Worm (Caenorhabditis elegans) whole organism, midembryonic: Measurements from ENCODE around the gene set-2.

Source experiments
- T22C8.4 ChIP-seq: fragments of 200-800 bp; sonication (Bioruptor generic); IDR thresholded peaks from 2 replicates; pipeline ENCODE4 v1.3.6; 2022; ENCODE audit warnings: missing genetic modification characterization, missing compliant biosample characterization
- cog-1 ChIP-seq: sonication (generic microtip); optimal IDR thresholded peaks from 2 replicates; lab custom pipeline; 2016; ENCODE audit warnings: missing genetic modification characterization, missing compliant biosample characterization
- flt-1 ChIP-seq: fragments of 200-800 bp; sonication (Bioruptor generic); IDR thresholded peaks from 2 replicates; pipeline ENCODE4 v1.3.6; 2022; ENCODE audit warnings: missing genetic modification characterization, missing compliant biosample characterization
- klf-2 ChIP-seq: fragments of 200-800 bp; sonication (Bioruptor generic); conservative IDR thresholded peaks from 2 replicates; pipeline ENCODE4 v1.3.6; 2022; ENCODE audit warnings: missing genetic modification reagents, missing genetic modification characterization, missing compliant biosample characterization
- med-1 ChIP-seq: sonication (generic microtip); optimal IDR thresholded peaks from 2 replicates; lab custom pipeline; 2017; ENCODE audit warnings: missing genetic modification characterization, mild to moderate bottlenecking, missing compliant biosample characterization, antibody characterized with exemption, missing genetic modification reagents; ENCODE audit not compliant: insufficient read depth
- ref-1 ChIP-seq: fragments of 200-800 bp; sonication (Bioruptor generic); conservative IDR thresholded peaks from 2 replicates; pipeline ENCODE4 v1.3.6; 2022; ENCODE audit warnings: missing genetic modification reagents, missing genetic modification characterization, missing compliant biosample characterization
- tab-1 ChIP-seq: fragments of 200-800 bp; sonication (Bioruptor generic); IDR thresholded peaks from 2 replicates; pipeline ENCODE4 v1.3.6; 2022; ENCODE audit warnings: missing genetic modification characterization, missing compliant biosample characterization
- ztf-23 ChIP-seq: fragments of 200-800 bp; sonication (Bioruptor generic); IDR thresholded peaks from 2 replicates; pipeline ENCODE4 v1.3.6; 2022; ENCODE audit warnings: missing genetic modification reagents, missing genetic modification characterization, missing compliant biosample characterization
- ztf-29 ChIP-seq: fragments of 200-800 bp; sonication (Bioruptor generic); IDR thresholded peaks from 2 replicates; pipeline ENCODE4 v1.3.6; 2022; ENCODE audit warnings: missing genetic modification reagents, missing genetic modification characterization, missing compliant biosample characterization

set-2 gene

DNA sequence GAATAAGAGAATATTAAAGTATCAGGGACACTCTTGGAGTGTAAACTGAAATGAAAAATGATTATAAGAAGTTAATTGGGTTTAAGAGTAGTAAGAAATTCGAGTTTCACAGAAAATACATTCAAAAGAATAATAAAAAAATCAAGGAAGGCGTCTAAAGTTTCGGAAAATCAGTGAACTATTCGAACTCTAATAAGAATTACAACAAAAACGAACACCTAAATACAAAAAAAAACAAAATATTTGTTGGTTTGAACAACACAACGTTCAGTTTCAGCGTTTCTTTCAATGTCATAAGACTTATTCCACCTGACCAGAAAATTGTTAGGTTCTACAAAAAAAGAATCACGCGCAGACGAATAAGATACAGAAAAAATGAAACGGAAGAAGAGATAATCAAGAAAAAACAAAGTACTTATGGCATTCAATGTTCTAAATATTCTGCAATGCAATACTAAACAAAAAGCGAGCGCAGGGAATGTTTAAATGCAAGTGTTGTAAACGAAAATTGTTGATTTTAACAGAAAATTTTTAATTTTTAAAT lies 30.9 kb downstream of the set-2 start, which contains the start of gene nhl-2:
Gene nhl-2 (minus strand): TSS at position 51 of the 544 bp plus-strand sequence.
- TF ChIP-seq ztf-29 (GFP tag; lab: Robert Waterston, UW) (no peak), flt-1 (no peak), ref-1 (GFP tag; lab: Robert Waterston, UW) (no peak), klf-2 (no peak), med-1 (GFP tag; lab: Kevin White, UChicago) (no peak), T22C8.4 (no peak), ztf-23 (no peak), cog-1 (tag; lab: Kevin White, UChicago) (no peak), tab-1 (GFP tag; lab: Robert Waterston, UW) (no peak)

DNA sequence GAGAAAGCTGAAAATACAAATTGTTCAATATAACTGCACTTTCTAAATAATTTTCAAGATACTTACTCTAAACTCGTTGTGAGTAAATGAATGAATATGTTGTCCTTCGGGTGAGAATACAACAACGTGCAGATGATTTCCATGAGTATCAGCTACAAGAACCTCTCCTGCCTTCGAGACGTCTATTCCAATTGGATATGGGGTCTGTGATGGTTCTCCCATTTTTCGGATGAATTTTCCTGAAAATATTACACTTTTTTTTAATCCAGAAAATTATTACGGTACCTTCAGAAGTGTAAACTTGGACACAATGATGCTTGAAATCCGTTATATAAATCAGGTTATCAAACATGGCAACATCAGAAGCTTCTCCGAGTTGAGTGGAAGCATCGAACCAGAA lies 34.7 kb downstream of the set-2 start:
- TF ChIP-seq cog-1 (tag; lab: Kevin White, UChicago) (no peak), klf-2 (no peak), tab-1 (GFP tag; lab: Robert Waterston, UW) (no peak), ztf-29 (GFP tag; lab: Robert Waterston, UW) (no peak), T22C8.4 (no peak), ref-1 (GFP tag; lab: Robert Waterston, UW) (no peak), ztf-23 (no peak), flt-1 (no peak), med-1 (GFP tag; lab: Kevin White, UChicago) (no peak)

DNA sequence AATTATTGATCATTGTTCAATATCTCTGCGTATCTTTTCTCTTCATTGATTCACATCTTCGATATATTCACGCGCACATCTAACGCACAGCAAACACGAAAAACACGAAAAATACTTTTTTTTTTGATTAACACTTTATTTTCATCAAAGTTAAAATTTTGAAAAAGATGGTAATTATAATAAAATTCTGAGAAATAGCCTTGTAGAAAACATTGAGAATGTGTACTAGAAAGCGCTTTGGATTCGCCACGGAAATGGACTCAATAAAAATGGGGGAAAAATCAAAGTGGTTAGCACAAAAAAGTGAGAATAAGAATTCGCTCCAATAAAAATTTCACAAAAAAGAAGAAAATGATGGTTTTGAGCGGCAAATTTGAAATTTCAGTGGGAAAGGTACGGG lies 36.5 kb downstream of the set-2 start, which contains the start of gene F26F4.6:
Gene F26F4.6 (minus strand): TSS at position 101 of the 400 bp plus-strand sequence.
- no peak for TF ChIP-seq med-1 (GFP tag; lab: Kevin White, UChicago)
- TF ChIP-seq cog-1 (tag; lab: Kevin White, UChicago) = no peak
- TF ChIP-seq T22C8.4 = no peak
- TF ChIP-seq ref-1 (GFP tag; lab: Robert Waterston, UW) = no peak

DNA sequence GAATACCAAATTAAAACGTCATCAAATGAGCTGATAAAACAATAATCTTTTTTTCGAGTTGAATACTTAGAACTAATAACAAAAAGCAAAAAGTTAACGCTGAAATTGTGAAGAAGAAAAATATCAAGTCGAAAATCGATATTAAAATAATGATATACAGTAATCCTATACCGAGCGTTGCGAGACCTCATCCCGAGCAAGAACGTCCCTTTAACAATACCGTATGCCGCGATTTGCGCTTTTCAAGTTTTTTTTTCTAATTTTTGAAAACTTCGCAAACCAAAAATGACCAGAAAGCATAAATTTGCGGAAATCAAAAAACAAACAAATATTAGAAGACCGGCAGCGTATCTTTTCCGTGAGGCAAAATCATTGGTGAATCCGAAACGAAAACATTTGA lies 39.0 kb downstream of the set-2 start, which contains the start of gene F26F4.5:
Gene F26F4.5 (minus strand): TSS at position 256 of the 400 bp plus-strand sequence.
- TF ChIP-seq ztf-29 (GFP tag; lab: Robert Waterston, UW) (no peak), cog-1 (tag; lab: Kevin White, UChicago) (no peak), med-1 (GFP tag; lab: Kevin White, UChicago) (no peak), T22C8.4 (no peak), ztf-23 (no peak), klf-2 (no peak), flt-1 (no peak), ref-1 (GFP tag; lab: Robert Waterston, UW) (no peak), tab-1 (GFP tag; lab: Robert Waterston, UW) (no peak)

DNA sequence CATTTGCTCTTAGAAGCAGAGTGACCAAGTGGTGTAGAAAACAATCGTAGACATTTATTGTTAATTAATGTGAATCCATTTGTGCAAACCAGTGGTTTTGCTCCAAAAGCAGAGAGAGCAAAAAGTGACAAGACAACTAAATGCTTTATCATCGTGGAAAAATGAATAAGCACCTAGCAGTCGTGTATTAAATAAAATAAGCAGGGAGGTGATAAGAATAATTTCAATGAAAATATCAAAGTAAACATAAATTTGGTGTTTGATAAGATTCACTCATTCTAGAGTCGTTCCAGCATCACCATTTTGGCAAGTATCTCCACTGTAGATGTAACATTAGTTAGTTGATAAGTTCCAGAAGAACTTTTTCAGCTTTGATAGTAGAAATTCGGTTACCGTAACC lies 42.7 kb downstream of the set-2 start, which contains the start of gene clec-6:
Gene clec-6 (minus strand): TSS at position 154 of the 400 bp plus-strand sequence.
- no peak for TF ChIP-seq klf-2
- TF ChIP-seq ref-1 (GFP tag; lab: Robert Waterston, UW) = no peak
- TF ChIP-seq T22C8.4 = no peak
- TF ChIP-seq cog-1 (tag; lab: Kevin White, UChicago) = no peak
- TF ChIP-seq tab-1 (GFP tag; lab: Robert Waterston, UW) = no peak
- no peak for TF ChIP-seq med-1 (GFP tag; lab: Kevin White, UChicago)
- no peak for TF ChIP-seq ztf-23
- TF ChIP-seq flt-1 = no peak

DNA sequence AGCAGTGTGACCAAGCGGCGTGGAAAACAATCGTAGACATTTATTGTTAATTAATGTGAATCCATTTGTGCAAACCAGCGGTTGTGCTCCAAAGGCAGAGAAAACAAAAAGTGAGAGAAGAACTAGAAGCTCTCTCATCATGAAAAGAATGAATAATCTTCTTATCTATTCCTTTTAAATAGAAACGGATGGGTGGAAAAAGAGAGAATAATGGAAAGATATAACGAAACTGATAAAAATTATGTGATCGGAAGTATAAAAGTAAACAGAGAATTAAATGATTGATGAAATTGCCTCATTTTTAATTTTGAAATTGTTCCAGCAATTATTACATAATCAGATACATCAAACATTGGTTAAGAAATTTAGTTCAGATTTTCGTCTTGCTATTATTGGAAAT lies 46.6 kb downstream of the set-2 start, which contains the start of gene clec-5:
Gene clec-5 (minus strand): TSS at position 178 of the 400 bp plus-strand sequence.
- TF ChIP-seq klf-2 (no peak), med-1 (GFP tag; lab: Kevin White, UChicago) (no peak), ztf-23 (no peak), ref-1 (GFP tag; lab: Robert Waterston, UW) (no peak), cog-1 (tag; lab: Kevin White, UChicago) (no peak), tab-1 (GFP tag; lab: Robert Waterston, UW) (no peak), T22C8.4 (no peak), ztf-29 (GFP tag; lab: Robert Waterston, UW) (no peak), flt-1 (no peak)

DNA sequence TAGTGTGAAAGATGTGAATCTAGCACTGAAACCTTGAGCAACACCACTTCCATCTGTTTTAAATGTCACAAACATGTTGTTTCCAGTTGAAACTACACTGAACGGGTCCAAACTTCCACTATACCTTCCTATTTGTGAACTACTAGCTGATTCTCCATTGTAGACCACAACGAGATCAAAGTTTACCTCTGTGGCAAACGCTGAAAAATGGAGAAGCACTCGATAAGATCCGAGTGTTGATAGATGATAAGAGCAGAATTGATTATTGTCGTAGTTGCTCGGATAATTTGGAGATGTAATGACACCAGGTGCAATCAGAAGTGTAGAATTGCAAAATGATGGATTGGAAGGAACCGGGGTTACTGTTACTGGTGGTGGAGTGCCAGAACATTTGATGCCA lies 48.0 kb downstream of the set-2 start:
- no peak for TF ChIP-seq med-1 (GFP tag; lab: Kevin White, UChicago)
- no peak for TF ChIP-seq ztf-23
- TF ChIP-seq ref-1 (GFP tag; lab: Robert Waterston, UW) = no peak
- no peak for TF ChIP-seq cog-1 (tag; lab: Kevin White, UChicago)
- TF ChIP-seq tab-1 (GFP tag; lab: Robert Waterston, UW) = no peak
- TF ChIP-seq T22C8.4 = no peak
- no peak for TF ChIP-seq flt-1

DNA sequence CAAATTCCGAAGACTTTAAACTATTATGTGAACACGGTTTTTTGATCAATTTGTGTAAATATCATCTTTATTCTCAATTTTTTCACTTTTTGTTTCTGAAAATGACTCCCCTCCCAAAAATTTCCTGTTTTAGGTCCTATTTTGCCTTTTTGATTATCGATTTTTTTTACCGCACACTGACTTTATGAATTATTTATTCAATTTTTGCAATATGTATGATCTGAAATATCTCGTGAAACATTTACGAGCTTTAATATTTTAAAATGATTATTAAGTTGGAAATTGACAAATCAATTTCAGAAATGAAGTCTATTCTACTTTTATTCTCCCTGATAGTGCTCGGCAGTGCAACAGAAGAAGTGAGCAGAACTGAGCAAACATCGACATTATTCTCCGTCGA lies 50.6 kb downstream of the set-2 start, which contains the start of gene C35D10.1:
Gene C35D10.1 (plus strand): TSS at position 301 of the 400 bp plus-strand sequence.
- TF ChIP-seq ref-1 (GFP tag; lab: Robert Waterston, UW) (no peak), cog-1 (tag; lab: Kevin White, UChicago) (no peak), ztf-23 (no peak), tab-1 (GFP tag; lab: Robert Waterston, UW) (no peak), klf-2 (no peak), flt-1 (no peak), med-1 (GFP tag; lab: Kevin White, UChicago) (no peak), ztf-29 (GFP tag; lab: Robert Waterston, UW) (no peak)

DNA sequence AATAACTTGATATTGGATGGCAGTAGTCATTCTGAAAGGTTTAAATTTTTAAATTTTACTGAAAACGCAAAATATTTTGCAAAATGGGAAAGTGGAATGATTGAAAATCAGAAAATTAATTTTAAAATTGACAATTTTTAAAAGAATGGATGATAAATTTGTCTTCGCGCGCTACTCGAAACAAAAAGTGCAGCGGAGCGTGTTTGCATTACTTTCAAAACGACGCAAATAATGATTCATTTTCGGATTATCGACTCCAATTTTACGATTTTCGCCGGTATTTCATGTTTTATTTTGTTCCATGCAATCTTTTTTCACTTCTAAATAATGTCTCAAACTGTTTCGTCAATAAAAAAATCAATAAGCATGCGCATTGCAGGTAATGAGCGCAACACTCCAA lies 51.7 kb downstream of the set-2 start, which contains the start of the genes tost-1 and arx-6:
Gene tost-1 (minus strand): TSS at position 31 of the 400 bp plus-strand sequence.
Gene arx-6 (plus strand): TSS at position 378 of the 400 bp plus-strand sequence.
- no peak for TF ChIP-seq ref-1 (GFP tag; lab: Robert Waterston, UW)
- TF ChIP-seq T22C8.4 = 0 out of 2 replicates have a peak, but pooled peaks have one; percentile 5

DNA sequence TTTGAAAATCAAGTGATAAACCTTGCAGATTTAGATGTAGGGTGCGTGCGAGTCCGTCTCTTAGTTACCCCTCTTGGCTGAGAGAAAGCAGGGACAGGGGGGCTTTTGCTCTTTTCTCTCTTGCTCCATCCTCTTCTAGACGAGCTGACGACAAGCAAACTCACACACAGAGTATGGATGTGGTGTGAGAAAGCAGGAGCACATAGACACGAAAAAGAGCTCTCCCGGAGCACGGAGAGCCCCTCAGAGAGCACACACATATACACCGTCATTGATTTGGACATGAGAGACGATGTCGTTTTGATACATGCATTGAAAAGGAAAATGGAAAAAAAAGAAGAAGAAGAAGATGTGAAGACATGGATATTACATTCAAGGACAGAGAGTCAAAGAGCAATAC lies 54.3 kb downstream of the set-2 start:
- TF ChIP-seq ztf-23 (no peak), klf-2 (no peak), ref-1 (GFP tag; lab: Robert Waterston, UW) (no peak), cog-1 (tag; lab: Kevin White, UChicago) (no peak), T22C8.4 (no peak), tab-1 (GFP tag; lab: Robert Waterston, UW) (no peak), flt-1 (no peak), med-1 (GFP tag; lab: Kevin White, UChicago) (no peak), ztf-29 (GFP tag; lab: Robert Waterston, UW) (no peak)
